Worm (Caenorhabditis elegans) whole organism, L1 larva: ENCODE data around the gene sul-1.

Experiments
- C16A3.4 ChIP-seq: fragments of 150-350 bp; optimal IDR thresholded peaks from 2 replicates; lab custom pipeline; 2014; ENCODE audit warnings: missing biosample characterization, missing genetic modification characterization
- ceh-90 ChIP-seq: sonication (generic microtip); optimal IDR thresholded peaks from 2 replicates; lab custom pipeline; 2016; ENCODE audit warnings: missing genetic modification characterization, missing compliant biosample characterization
- efl-1 ChIP-seq, 4 experiments: fragments of 150-350 bp; optimal IDR thresholded peaks in 3 of 4; peaks in 1 of 4; 1 replicate in 1 of 4; 2 replicates in 3 of 4; lab custom pipeline; 2014; ENCODE audit warnings: missing biosample characterization in 2 of 4, missing genetic modification characterization in 2 of 4, missing genetic modification reagents in 2 of 4
- jun-1 ChIP-seq: fragments of 150-350 bp; optimal IDR thresholded peaks from 2 replicates; lab custom pipeline; 2014; ENCODE audit warnings: missing biosample characterization, missing genetic modification reagents, missing genetic modification characterization
- lin-39 ChIP-seq: fragments of 150-350 bp; optimal IDR thresholded peaks from 2 replicates; lab custom pipeline; 2014; ENCODE audit warnings: missing biosample characterization, missing genetic modification reagents, missing genetic modification characterization
- nhr-12 ChIP-seq: sonication (generic microtip); optimal IDR thresholded peaks from 2 replicates; lab custom pipeline; 2017; ENCODE audit warnings: missing biosample characterization, missing genetic modification characterization
- nhr-47 ChIP-seq: sonication (generic microtip); optimal IDR thresholded peaks from 2 replicates; lab custom pipeline; 2016; ENCODE audit warnings: mild to moderate bottlenecking, missing genetic modification characterization, moderate library complexity, missing compliant biosample characterization
- snpc-4 ChIP-seq: fragments of 150-350 bp; optimal IDR thresholded peaks from 2 replicates; lab custom pipeline; 2014; ENCODE audit warnings: missing biosample characterization, missing genetic modification characterization
- tbx-2 ChIP-seq: sonication (generic microtip); optimal IDR thresholded peaks from 2 replicates; lab custom pipeline; 2016; ENCODE audit warnings: missing genetic modification characterization, missing compliant biosample characterization
- unc-62 ChIP-seq: fragments of 150-350 bp; optimal IDR thresholded peaks from 2 replicates; lab custom pipeline; 2014; ENCODE audit warnings: missing biosample characterization, missing genetic modification reagents, missing genetic modification characterization
- unc-86 ChIP-seq: sonication (generic microtip); optimal IDR thresholded peaks from 2 replicates; lab custom pipeline; 2016; ENCODE audit warnings: missing genetic modification characterization, missing compliant biosample characterization
- ztf-11 ChIP-seq, 2 experiments: sonication (generic microtip); optimal IDR thresholded peaks; 2 replicates each; lab custom pipeline; 2016 to 2017; ENCODE audit warnings: missing genetic modification characterization in 2 of 2, missing biosample characterization in 1 of 2, missing compliant biosample characterization in 1 of 2

DNA sequence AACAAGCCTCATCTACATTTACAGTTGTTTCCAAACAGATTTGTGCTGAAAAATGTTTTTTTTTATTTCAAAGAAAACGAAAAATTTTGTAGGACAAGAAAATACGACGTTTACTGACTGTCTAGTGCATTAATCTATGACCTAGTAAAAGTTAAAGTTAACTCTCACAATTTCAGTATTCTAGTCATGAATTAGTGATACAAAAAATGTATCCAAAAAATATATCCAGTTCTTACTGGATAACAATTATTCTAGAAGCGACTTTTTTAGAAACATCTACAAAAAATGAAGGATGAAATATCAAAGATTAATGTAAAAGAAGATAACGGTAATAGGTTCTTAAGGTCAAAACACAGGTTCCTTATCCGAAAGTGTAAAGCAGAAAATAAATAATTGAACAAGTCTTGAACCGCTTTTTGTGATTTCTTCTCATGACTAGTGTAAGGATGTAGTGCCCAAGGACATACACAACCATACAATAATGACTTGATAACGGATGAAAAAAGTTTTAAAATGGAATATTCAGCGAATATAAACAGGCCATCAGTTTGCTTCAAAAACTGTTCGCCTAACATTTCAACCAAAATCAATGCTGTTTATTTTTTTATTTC, 20.1 kb downstream of the sul-1 start, which contains the start of gene pqn-37:
- TF ChIP-seq C16A3.4 (tag; lab: Kevin White, UChicago) = no peak
- TF ChIP-seq snpc-4 = no peak
- no peak for TF ChIP-seq lin-39 (tag; lab: Kevin White, UChicago)
- TF ChIP-seq tbx-2 (tag; lab: Kevin White, UChicago) = no peak
- no peak for TF ChIP-seq ceh-90 (tag; lab: Kevin White, UChicago)
- no peak for TF ChIP-seq efl-1 (optimal IDR thresholded peaks at IDR 0.05; lab: Kevin White, UChicago)
- no peak for TF ChIP-seq efl-1 (GFP tag; optimal IDR thresholded peaks at IDR 0.05 in 1 of 2; lab: Kevin White, UChicago)
- TF ChIP-seq jun-1 = no peak
- no peak for TF ChIP-seq nhr-12 (tag; lab: Kevin White, UChicago)
- TF ChIP-seq unc-86 (tag; lab: Kevin White, UChicago) = no peak
- TF ChIP-seq nhr-47 = no peak
- TF ChIP-seq unc-62 (GFP tag; lab: Kevin White, UChicago) = no peak
- TF ChIP-seq ztf-11 (tag; optimal IDR thresholded peaks at IDR 0.05; lab: Kevin White, UChicago) = no peak
